Fruit fly (Drosophila melanogaster) whole organism, pupa: ENCODE data around the gene CG13096.

Source experiments
- CG13204 ChIP-seq: fragments of 200-800 bp; sonication (Bioruptor generic); optimal IDR thresholded peaks from 2 replicates; lab custom pipeline; 2018; ENCODE audit warnings: missing biosample characterization, mild to moderate bottlenecking, missing genetic modification characterization, moderate library complexity
- CG14655 ChIP-seq: fragments of 200-800 bp; sonication (Bioruptor generic); optimal IDR thresholded peaks from 3 replicates; lab custom pipeline; 2017; ENCODE audit warnings: mild to moderate bottlenecking, missing biosample characterization, missing genetic modification reagents, missing genetic modification characterization
- CG15710 ChIP-seq: fragments of 200-800 bp; sonication (Bioruptor generic); optimal IDR thresholded peaks from 2 replicates; lab custom pipeline; 2018; ENCODE audit warnings: missing biosample characterization, mild to moderate bottlenecking, missing genetic modification characterization, moderate library complexity
- CG32121 ChIP-seq: fragments of 200-800 bp; sonication (Bioruptor generic); IDR thresholded peaks from 2 replicates; pipeline ENCODE4 v1.3.6; 2022; ENCODE audit warnings: missing biosample characterization, missing genetic modification characterization
- CG34367 ChIP-seq: fragments of 200-800 bp; sonication (Bioruptor generic); optimal IDR thresholded peaks from 2 replicates; lab custom pipeline; 2018; ENCODE audit warnings: missing biosample characterization, mild to moderate bottlenecking, missing genetic modification characterization
- D1 ChIP-seq: fragments of 200-800 bp; sonication (Bioruptor generic); optimal IDR thresholded peaks from 2 replicates; lab custom pipeline; 2018; ENCODE audit warnings: missing biosample characterization, mild to moderate bottlenecking, missing genetic modification characterization, moderate library complexity
- Pif1A ChIP-seq: fragments of 200-800 bp; sonication (Bioruptor generic); optimal IDR thresholded peaks from 3 replicates; lab custom pipeline; 2016; ENCODE audit warnings: missing biosample characterization, missing genetic modification characterization
- gl ChIP-seq: fragments of 200-800 bp; sonication (Bioruptor generic); optimal IDR thresholded peaks from 2 replicates; lab custom pipeline; 2018; ENCODE audit warnings: missing biosample characterization, mild to moderate bottlenecking, missing genetic modification characterization

dm6 chr2L:8533632-8534031 lies 22.0 kb upstream of the CG13096 start:
- no peak for TF ChIP-seq CG32121 (GFP tag; lab: Robert Waterston, UW)
- TF ChIP-seq CG13204 (GFP tag; lab: Kevin White, UChicago), result no peak
- TF ChIP-seq CG34367, result no peak
- no peak for TF ChIP-seq D1 (tag; lab: Kevin White, UChicago)
- no peak for TF ChIP-seq CG15710 (tag; lab: Kevin White, UChicago)
- TF ChIP-seq CG14655 (GFP tag; lab: Kevin White, UChicago), result no peak
- no peak for TF ChIP-seq Pif1A (GFP tag; lab: Kevin White, UChicago)
- TF ChIP-seq gl (tag; lab: Kevin White, UChicago), result no peak
